Fruit fly (Drosophila melanogaster) whole organism, embryonic: Measurements from ENCODE around the gene CG32102.

Experiments used
- Ada2b ChIP-seq: fragments of 200-800 bp; sonication (Bioruptor generic); IDR thresholded peaks from 2 replicates; pipeline ENCODE4 v1.3.6; 2022; ENCODE audit warnings: missing biosample characterization, missing genetic modification characterization
- B-H1 ChIP-seq: fragments of 200-800 bp; sonication (Bioruptor generic); IDR thresholded peaks from 3 replicates; pipeline ENCODE4 v1.3.6; 2022; ENCODE audit warnings: missing biosample characterization, missing genetic modification characterization
- CG1024 ChIP-seq: fragments of 200-800 bp; sonication (Bioruptor generic); IDR thresholded peaks from 2 replicates; pipeline ENCODE4 v1.3.6; 2022; ENCODE audit warnings: missing biosample characterization, missing genetic modification characterization
- CG12659 ChIP-seq: fragments of 200-800 bp; sonication (Bioruptor generic); optimal IDR thresholded peaks from 3 replicates; lab custom pipeline; 2017; ENCODE audit warnings: mild to moderate bottlenecking, missing biosample characterization, missing genetic modification reagents, missing genetic modification characterization
- CG12744 ChIP-seq: fragments of 200-800 bp; sonication (Bioruptor generic); optimal IDR thresholded peaks from 2 replicates; lab custom pipeline; 2016; ENCODE audit warnings: missing biosample characterization, missing genetic modification characterization
- CG13424 ChIP-seq: fragments of 200-800 bp; sonication (Bioruptor generic); optimal IDR thresholded peaks from 2 replicates; lab custom pipeline; 2019; ENCODE audit warnings: missing biosample characterization, mild to moderate bottlenecking, missing genetic modification characterization, moderate library complexity
- CG13624 ChIP-seq: fragments of 200-800 bp; sonication (Bioruptor generic); optimal IDR thresholded peaks from 2 replicates; lab custom pipeline; 2016; ENCODE audit warnings: missing biosample characterization, missing genetic modification characterization
- CG1529 ChIP-seq: fragments of 200-800 bp; sonication (Bioruptor generic); optimal IDR thresholded peaks from 3 replicates; lab custom pipeline; 2018; ENCODE audit warnings: missing biosample characterization, missing genetic modification characterization
- CG15601 ChIP-seq: fragments of 200-800 bp; sonication (Bioruptor generic); optimal IDR thresholded peaks from 3 replicates; lab custom pipeline; 2019; ENCODE audit warnings: missing biosample characterization, mild to moderate bottlenecking, missing genetic modification characterization, moderate library complexity
- CG16779 ChIP-seq: fragments of 200-800 bp; sonication (Bioruptor generic); IDR thresholded peaks from 2 replicates; pipeline ENCODE4 v1.3.6; 2022; ENCODE audit warnings: missing biosample characterization, missing genetic modification characterization
- CG18262 ChIP-seq: fragments of 200-800 bp; optimal IDR thresholded peaks from 3 replicates; lab custom pipeline; 2019; ENCODE audit warnings: missing biosample characterization, mild to moderate bottlenecking, missing genetic modification characterization, moderate library complexity
- CG1832 ChIP-seq: fragments of 200-800 bp; sonication (Bioruptor generic); optimal IDR thresholded peaks from 2 replicates; lab custom pipeline; 2017; ENCODE audit warnings: missing biosample characterization, mild to moderate bottlenecking, missing genetic modification characterization, inconsistent platforms
- CG31365 ChIP-seq: fragments of 200-800 bp; sonication (Bioruptor generic); optimal IDR thresholded peaks from 2 replicates; lab custom pipeline; 2018; ENCODE audit warnings: missing biosample characterization, mild to moderate bottlenecking, missing genetic modification characterization
- CG31388 ChIP-seq: fragments of 200-800 bp; sonication (Bioruptor generic); optimal IDR thresholded peaks from 2 replicates; lab custom pipeline; 2016; ENCODE audit warnings: missing biosample characterization, missing genetic modification characterization
- CG3407 ChIP-seq: fragments of 200-800 bp; sonication (Bioruptor generic); optimal IDR thresholded peaks from 2 replicates; lab custom pipeline; 2018; ENCODE audit warnings: missing biosample characterization, mild to moderate bottlenecking, missing genetic modification characterization
- CG3847 ChIP-seq: fragments of 200-800 bp; sonication (Bioruptor generic); IDR thresholded peaks from 2 replicates; pipeline ENCODE4 v1.3.6; 2022; ENCODE audit warnings: missing biosample characterization, missing genetic modification characterization
- CG4617 ChIP-seq: fragments of 200-800 bp; sonication (Bioruptor generic); optimal IDR thresholded peaks from 3 replicates; lab custom pipeline; 2016; ENCODE audit warnings: missing biosample characterization, missing genetic modification characterization, borderline replicate concordance
- CG7271 ChIP-seq: fragments of 200-800 bp; sonication (Bioruptor generic); optimal IDR thresholded peaks from 2 replicates; lab custom pipeline; 2018; ENCODE audit warnings: missing biosample characterization, mild to moderate bottlenecking, missing genetic modification characterization, moderate library complexity
- CG7556 ChIP-seq: fragments of 200-800 bp; sonication (Bioruptor generic); optimal IDR thresholded peaks from 2 replicates; lab custom pipeline; 2017; ENCODE audit warnings: missing biosample characterization, mild to moderate bottlenecking, missing genetic modification characterization
- CG7987 ChIP-seq: fragments of 200-800 bp; sonication (Bioruptor generic); optimal IDR thresholded peaks from 2 replicates; lab custom pipeline; 2018; ENCODE audit warnings: missing biosample characterization, mild to moderate bottlenecking, missing genetic modification characterization, moderate library complexity
- CG8388 ChIP-seq: fragments of 200-800 bp; sonication (Bioruptor generic); optimal IDR thresholded peaks from 2 replicates; lab custom pipeline; 2019; ENCODE audit warnings: missing biosample characterization, mild to moderate bottlenecking, missing genetic modification characterization, moderate library complexity
- CG9215 ChIP-seq: fragments of 200-800 bp; sonication (Bioruptor generic); IDR thresholded peaks from 2 replicates; pipeline ENCODE4 v1.3.6; 2022; ENCODE audit warnings: missing biosample characterization, missing genetic modification characterization
- CTCF ChIP-seq: fragments of 200-800 bp; sonication (Bioruptor generic); optimal IDR thresholded peaks from 2 replicates; lab custom pipeline; 2017; ENCODE audit warnings: missing biosample characterization, mild to moderate bottlenecking, missing genetic modification characterization, moderate library complexity
- Dp ChIP-seq: fragments of 200-800 bp; sonication (Bioruptor generic); optimal IDR thresholded peaks from 2 replicates; lab custom pipeline; 2018; ENCODE audit warnings: missing biosample characterization, mild to moderate bottlenecking, missing genetic modification characterization, moderate library complexity
- Drgx ChIP-seq: fragments of 200-800 bp; sonication (Bioruptor generic); IDR thresholded peaks from 2 replicates; pipeline ENCODE4 v1.3.6; 2022; ENCODE audit warnings: missing biosample characterization, missing genetic modification characterization
- Hr39 ChIP-seq: fragments of >200 bp; optimal IDR thresholded peaks from 2 replicates; lab custom pipeline; 2017
- Hsf ChIP-seq: fragments of 200-800 bp; sonication (Bioruptor generic); optimal IDR thresholded peaks from 3 replicates; lab custom pipeline; 2016; ENCODE audit warnings: missing biosample characterization, missing genetic modification characterization
- NK7.1 ChIP-seq: fragments of 200-800 bp; sonication (Bioruptor generic); optimal IDR thresholded peaks from 3 replicates; lab custom pipeline; 2016; ENCODE audit warnings: missing biosample characterization, missing genetic modification characterization
- Neu2 ChIP-seq: fragments of 200-800 bp; sonication (Bioruptor generic); optimal IDR thresholded peaks from 3 replicates; lab custom pipeline; 2016; ENCODE audit warnings: missing biosample characterization, missing genetic modification characterization, borderline replicate concordance
- Nf-YB ChIP-seq: fragments of 200-800 bp; sonication (Bioruptor generic); optimal IDR thresholded peaks from 3 replicates; lab custom pipeline; 2019; ENCODE audit warnings: missing biosample characterization, mild to moderate bottlenecking, missing genetic modification characterization, moderate library complexity
- Sry-β ChIP-seq: fragments of 200-800 bp; sonication (Bioruptor generic); optimal IDR thresholded peaks from 2 replicates; lab custom pipeline; 2018; ENCODE audit warnings: missing biosample characterization, mild to moderate bottlenecking, missing genetic modification characterization, moderate library complexity
- Usf ChIP-seq: fragments of 200-800 bp; sonication (Bioruptor generic); optimal IDR thresholded peaks from 2 replicates; lab custom pipeline; 2017; ENCODE audit warnings: missing genotype, missing biosample characterization, missing genetic modification characterization
- ase ChIP-seq: fragments of 200-800 bp; sonication (Bioruptor generic); IDR thresholded peaks from 3 replicates; pipeline ENCODE4 v1.3.6; 2022; ENCODE audit warnings: missing biosample characterization, missing genetic modification characterization
- ato ChIP-seq: fragments of 200-800 bp; sonication (Bioruptor generic); IDR thresholded peaks from 2 replicates; pipeline ENCODE4 v1.3.6; 2022; ENCODE audit warnings: missing biosample characterization, missing genetic modification characterization; ENCODE audit not compliant: partially characterized antibody
- bcd ChIP-seq: fragments of 200-800 bp; sonication (Bioruptor generic); optimal IDR thresholded peaks from 2 replicates; lab custom pipeline; 2017; ENCODE audit warnings: missing biosample characterization, mild to moderate bottlenecking, missing genetic modification characterization
- cas ChIP-seq: fragments of 200-800 bp; sonication (Bioruptor generic); IDR thresholded peaks from 2 replicates; pipeline ENCODE4 v1.3.6; 2022; ENCODE audit warnings: missing biosample characterization, missing genetic modification characterization
- corto ChIP-seq: fragments of 200-800 bp; sonication (Bioruptor generic); optimal IDR thresholded peaks from 2 replicates; lab custom pipeline; 2016; ENCODE audit warnings: missing biosample characterization, mild to moderate bottlenecking, missing genetic modification characterization, moderate library complexity
- emc ChIP-seq: fragments of 200-800 bp; sonication (Bioruptor generic); optimal IDR thresholded peaks from 2 replicates; lab custom pipeline; 2016; ENCODE audit warnings: missing biosample characterization, missing genetic modification characterization
- gt ChIP-seq: fragments of 200-800 bp; sonication (Bioruptor generic); IDR thresholded peaks from 2 replicates; pipeline ENCODE4 v1.3.6; 2022; ENCODE audit warnings: missing biosample characterization, missing genetic modification characterization
- hbn ChIP-seq: fragments of 200-800 bp; sonication (Bioruptor generic); IDR thresholded peaks from 2 replicates; pipeline ENCODE4 v1.3.6; 2022; ENCODE audit warnings: missing biosample characterization, missing genetic modification characterization; ENCODE audit not compliant: partially characterized antibody
- lmd ChIP-seq: fragments of 200-800 bp; sonication (Bioruptor generic); IDR thresholded peaks from 2 replicates; pipeline ENCODE4 v1.3.6; 2022; ENCODE audit warnings: missing biosample characterization, missing genetic modification characterization
- nmo ChIP-seq: fragments of 200-800 bp; sonication (Bioruptor generic); optimal IDR thresholded peaks from 2 replicates; lab custom pipeline; 2018; ENCODE audit warnings: missing biosample characterization, mild to moderate bottlenecking, missing genetic modification characterization, moderate library complexity
- p53 ChIP-seq: fragments of 200-800 bp; sonication (Bioruptor generic); optimal IDR thresholded peaks from 2 replicates; lab custom pipeline; 2016; ENCODE audit warnings: missing biosample characterization, missing genetic modification characterization
- row ChIP-seq: fragments of 200-800 bp; sonication (Bioruptor generic); IDR thresholded peaks from 3 replicates; pipeline ENCODE4 v1.3.6; 2022; ENCODE audit warnings: missing biosample characterization, missing genetic modification characterization
- slp2 ChIP-seq: fragments of 200-800 bp; sonication (Bioruptor generic); optimal IDR thresholded peaks from 2 replicates; lab custom pipeline; 2016; ENCODE audit warnings: missing biosample characterization, missing genetic modification characterization
- stc ChIP-seq: fragments of 200-800 bp; sonication (Bioruptor generic); IDR thresholded peaks from 2 replicates; pipeline ENCODE4 v1.3.6; 2022; ENCODE audit warnings: missing biosample characterization, missing genetic modification characterization
- tll ChIP-seq, 2 experiments: fragments of 200-800 bp in 1 of 2; fragments of >200 bp in 1 of 2; sonication (Bioruptor generic) in 1 of 2; optimal IDR thresholded peaks; 2 replicates each; lab custom pipeline; 2017 to 2019; ENCODE audit warnings: missing biosample characterization in 2 of 2, missing genetic modification characterization in 2 of 2, mild to moderate bottlenecking in 1 of 2, moderate library complexity in 1 of 2
- tup ChIP-seq: fragments of 200-800 bp; sonication (Bioruptor generic); optimal IDR thresholded peaks from 2 replicates; lab custom pipeline; 2016; ENCODE audit warnings: missing biosample characterization, mild to moderate bottlenecking, missing genetic modification characterization, moderate library complexity
- twi ChIP-seq: fragments of 200-800 bp; optimal IDR thresholded peaks from 2 replicates; lab custom pipeline; 2019; ENCODE audit warnings: missing biosample characterization, mild to moderate bottlenecking, missing genetic modification characterization, moderate library complexity
- z ChIP-seq: fragments of 200-800 bp; sonication (Bioruptor generic); IDR thresholded peaks from 3 replicates; pipeline ENCODE4 v1.3.6; 2022; ENCODE audit warnings: missing biosample characterization, missing genetic modification characterization

CG32102 gene

dm6 chr3L:12503865-12504650 lies 34.5 kb upstream of the CG32102 start, which contains the start of the genes CG10646 and vih (continued):
- TF ChIP-seq CG12659 (GFP tag; lab: Kevin White, UChicago) (peak; percentile 75), p53 (GFP tag; lab: Kevin White, UChicago) (no peak), tll (GFP tag; optimal IDR thresholded peaks at IDR 0.05; lab: Kevin White, UChicago) (no peak), Nf-YB (GFP tag; lab: Kevin White, UChicago) (peak; percentile 15), CG3847 (0 out of 2 replicates have a peak, but pooled peaks have one; percentile 33), row (peak; percentile 63), CG1529 (GFP tag; lab: Kevin White, UChicago) (no peak), cas (GFP tag; lab: Robert Waterston, UW) (no peak), Hr39 (lab: Kevin White, UChicago) (no peak), nmo (GFP tag; lab: Kevin White, UChicago) (peak; percentile 63), CG31388 (GFP tag; lab: Kevin White, UChicago) (peak; percentile 29), ase (GFP tag; lab: Robert Waterston, UW) (no peak), Sry-β (GFP tag; lab: Kevin White, UChicago) (peak; percentile 42), CG4617 (GFP tag; lab: Kevin White, UChicago) (peak; percentile 75), emc (no peak), slp2 (GFP tag; lab: Kevin White, UChicago) (no peak), CG1024 (GFP tag; lab: Robert Waterston, UW) (no peak), CG12744 (GFP tag; lab: Kevin White, UChicago) (no peak), lmd (GFP tag; lab: Robert Waterston, UW) (no peak), CG3407 (GFP tag; lab: Kevin White, UChicago) (no peak), CG8388 (GFP tag; lab: Kevin White, UChicago) (peak; percentile 26), NK7.1 (no peak), CG7271 (tag; lab: Kevin White, UChicago) (peak; percentile 51), hbn (GFP tag; lab: Robert Waterston, UW) (no peak; the same call in 1 of the 2 replicates), Neu2 (GFP tag; lab: Kevin White, UChicago) (no peak), Drgx (GFP tag; lab: Robert Waterston, UW) (no peak), twi (tag; lab: Kevin White, UChicago) (no peak), tup (peak; percentile 7), B-H1 (no peak), Ada2b (GFP tag; lab: Robert Waterston, UW) (0 out of 2 replicates have a peak, but pooled peaks have one; percentile 18), CG13624 (GFP tag; lab: Kevin White, UChicago) (no peak), gt (no peak), Hsf (GFP tag; lab: Kevin White, UChicago) (peak; percentile 2), CG13424 (tag; lab: Kevin White, UChicago) (peak; percentile 61), CG7556 (GFP tag; lab: Kevin White, UChicago) (peak; percentile 40), corto (GFP tag; lab: Kevin White, UChicago) (no peak), Usf (GFP tag; lab: Kevin White, UChicago) (no peak), z (no peak), CG1832 (GFP tag; lab: Kevin White, UChicago) (no peak), stc (GFP tag; lab: Robert Waterston, UW) (no peak; the same call in 1 of the 2 replicates), ato (no peak), CG15601 (tag; lab: Kevin White, UChicago) (peak; percentile 21), CG9215 (no peak), CG18262 (peak; percentile 60), CG16779 (GFP tag; lab: Robert Waterston, UW) (no peak), CG31365 (no peak), CTCF (GFP tag; lab: Kevin White, UChicago) (peak; percentile 10), Dp (GFP tag; lab: Kevin White, UChicago) (peak; percentile 31), CG7987 (GFP tag; lab: Kevin White, UChicago) (no peak), bcd (GFP tag; lab: Kevin White, UChicago) (no peak)
